Fruit fly (Drosophila melanogaster) S2 (cell line): ENCODE results near the gene CG6738.

ENCODE experiments used
- CG8478 ChIP-seq: fragments of >200 bp; optimal IDR thresholded peaks from 2 replicates; lab custom pipeline; 2018
- CTCF ChIP-seq, 2 experiments: fragments of >200 bp; optimal IDR thresholded peaks; 2 replicates each; lab custom pipeline; 2018

dm6 chr3R:23130884-23131283 is 31.6 kb downstream of the CG6738 start:
- no peak for TF ChIP-seq CG8478
- TF ChIP-seq CTCF (optimal IDR thresholded peaks at IDR 0.05; lab: Kevin White, UChicago) = no peak
